Worm (Caenorhabditis elegans) whole organism, L1 larva: Measurements from ENCODE around the gene R186.3.

Source experiments
- Y116A8C.19 ChIP-seq: sonication (generic microtip); optimal IDR thresholded peaks from 2 replicates; lab custom pipeline; 2016; ENCODE audit warnings: missing compliant biosample characterization, missing genetic modification characterization, borderline replicate concordance
- aly-2 ChIP-seq: fragments of 150-350 bp; optimal IDR thresholded peaks from 2 replicates; lab custom pipeline; 2014; ENCODE audit warnings: missing biosample characterization, missing genetic modification characterization
- blmp-1 ChIP-seq: fragments of 150-350 bp; optimal IDR thresholded peaks from 2 replicates; lab custom pipeline; 2014; ENCODE audit warnings: missing biosample characterization, missing genetic modification characterization
- dpl-1 ChIP-seq, 3 experiments: fragments of 150-350 bp in 2 of 3; sonication (generic microtip) in 1 of 3; optimal IDR thresholded peaks; 2 replicates each; lab custom pipeline; 2014 to 2017; ENCODE audit warnings: missing biosample characterization in 3 of 3, missing genetic modification characterization in 3 of 3, missing genetic modification reagents in 3 of 3
- egl-27 ChIP-seq, 2 experiments: fragments of 150-350 bp in 1 of 2; sonication (generic microtip); optimal IDR thresholded peaks; 3 replicates each; lab custom pipeline; 2017 to 2018; ENCODE audit warnings: missing biosample characterization in 2 of 2, missing genetic modification characterization in 2 of 2, missing genetic modification reagents in 2 of 2
- fkh-10 ChIP-seq: sonication (generic microtip); optimal IDR thresholded peaks from 2 replicates; lab custom pipeline; 2017; ENCODE audit warnings: missing biosample characterization, missing genetic modification reagents, missing genetic modification characterization
- lin-15B ChIP-seq: fragments of 150-350 bp; sonication (generic microtip); optimal IDR thresholded peaks from 3 replicates; lab custom pipeline; 2014; ENCODE audit warnings: missing biosample characterization, missing genetic modification characterization
- mdl-1 ChIP-seq, 2 experiments: fragments of 150-350 bp; optimal IDR thresholded peaks; 2 replicates each; lab custom pipeline; 2014 to 2017; ENCODE audit warnings: missing biosample characterization in 2 of 2, missing genetic modification characterization in 2 of 2, inconsistent platforms in 1 of 2
- mep-1 ChIP-seq: fragments of 150-350 bp; optimal IDR thresholded peaks from 2 replicates; lab custom pipeline; 2014; ENCODE audit warnings: missing biosample characterization, missing genetic modification characterization
- nhr-11 ChIP-seq: fragments of 150-350 bp; optimal IDR thresholded peaks from 2 replicates; lab custom pipeline; 2014; ENCODE audit warnings: missing biosample characterization, missing genetic modification characterization
- nhr-237 ChIP-seq: fragments of 150-350 bp; optimal IDR thresholded peaks from 2 replicates; lab custom pipeline; 2014; ENCODE audit warnings: missing biosample characterization, missing genetic modification characterization
- pqm-1 ChIP-seq: sonication (generic microtip); optimal IDR thresholded peaks from 3 replicates; lab custom pipeline; 2017; ENCODE audit warnings: missing biosample characterization, missing genetic modification characterization

DNA sequence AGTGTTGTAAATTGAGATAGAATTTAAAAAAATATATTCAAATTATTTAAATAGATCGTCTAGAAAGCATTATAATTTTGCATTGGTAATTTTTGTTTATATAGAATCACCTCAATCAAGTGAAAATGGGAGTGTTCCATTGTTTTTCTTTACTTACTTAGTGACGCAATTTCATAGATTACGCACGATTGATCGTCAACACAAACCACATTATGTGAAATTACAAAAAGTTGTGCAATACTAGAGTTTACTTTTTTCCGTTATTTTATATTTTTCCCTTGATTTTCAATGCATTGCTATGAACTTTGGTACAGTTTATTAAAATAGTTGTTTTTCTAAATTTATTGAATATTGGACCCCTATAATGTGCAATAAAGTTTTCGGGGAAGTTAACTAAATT lies 27.6 kb downstream of the R186.3 start, which contains the start of gene T16G1.5:
- TF ChIP-seq mdl-1 (tag; optimal IDR thresholded peaks at IDR 0.05; lab: Kevin White, UChicago) (no peak), egl-27 (tag; optimal IDR thresholded peaks at IDR 0.05; lab: Kevin White, UChicago) (no peak), lin-15B (tag; lab: Kevin White, UChicago) (no peak), mep-1 (tag; lab: Kevin White, UChicago) (no peak), blmp-1 (tag; lab: Kevin White, UChicago) (no peak), nhr-11 (tag; lab: Kevin White, UChicago) (no peak), nhr-237 (tag; lab: Kevin White, UChicago) (no peak), Y116A8C.19 (no peak), dpl-1 (GFP tag; optimal IDR thresholded peaks at IDR 0.05; lab: Kevin White, UChicago) (no peak), pqm-1 (no peak), aly-2 (no peak), fkh-10 (GFP tag; lab: Kevin White, UChicago) (no peak)
